Fruit fly (Drosophila melanogaster): ENCODE measurements around the gene Acer.

Acer gene

dm6 chr2L:8553789-8554626 lies 32.3 kb downstream of the Acer start (continued):
- TF ChIP-seq pnt (GFP tag; optimal IDR thresholded peaks at IDR 0.05) (peak; percentile 7), CG17568 (GFP tag; optimal IDR thresholded peaks at IDR 0.05) (no peak), fd102C (GFP tag; optimal IDR thresholded peaks at IDR 0.05) (no peak), CG2116 (GFP tag; optimal IDR thresholded peaks at IDR 0.05) (peak; percentile 8), CG5953 (GFP tag; IDR thresholded peaks at IDR 0.05) (no peak), Bdp1 (GFP tag; optimal IDR thresholded peaks at IDR 0.05) (no peak), CG3407 (GFP tag; optimal IDR thresholded peaks at IDR 0.05) (no peak), C15 (GFP tag; IDR thresholded peaks at IDR 0.05) (no peak), CG6654 (GFP tag; optimal IDR thresholded peaks at IDR 0.05) (no peak), Pdp1 (GFP tag; optimal IDR thresholded peaks at IDR 0.05) (peak; percentile 29 to 49), Rx (GFP tag; IDR thresholded peaks at IDR 0.05) (no peak), CG9609 (GFP tag; optimal IDR thresholded peaks at IDR 0.05) (peak; percentile 28), ham (GFP tag; IDR thresholded peaks at IDR 0.05) (no peak), Eip74EF (GFP tag; optimal IDR thresholded peaks at IDR 0.05) (peak in 1 of 2 experiments; percentile 10), CG16863 (GFP tag; optimal IDR thresholded peaks at IDR 0.05) (peak; percentile 50), CG9932 (GFP tag; IDR thresholded peaks at IDR 0.05) (no peak), schlank (tag; optimal IDR thresholded peaks at IDR 0.05) (no peak), CG2712 (tag; optimal IDR thresholded peaks at IDR 0.05) (peak; percentile 57), CG31224 (GFP tag; IDR thresholded peaks at IDR 0.05) (no peak), crp (GFP tag; optimal IDR thresholded peaks at IDR 0.05) (no peak), chif (GFP tag; optimal IDR thresholded peaks at IDR 0.05) (peak in 1 of 2 experiments; percentile 69), tup (GFP tag; optimal IDR thresholded peaks at IDR 0.05) (no peak), psq (GFP tag; optimal IDR thresholded peaks at IDR 0.05) (no peak), sna (GFP tag; IDR thresholded peaks at IDR 0.05; ENCODE audit: partially characterized antibody) (no peak), abd-A (tag; optimal IDR thresholded peaks at IDR 0.05) (peak; percentile 70), CG6272 (GFP tag; IDR thresholded peaks at IDR 0.05) (no peak), CG5180 (GFP tag; optimal IDR thresholded peaks at IDR 0.05) (no peak), bcd (GFP tag; optimal IDR thresholded peaks at IDR 0.05) (no peak), CkIIα-i1 (GFP tag; IDR thresholded peaks at IDR 0.05) (no peak), Max (GFP tag; optimal IDR thresholded peaks at IDR 0.05) (no peak), CG6854 (GFP tag; optimal IDR thresholded peaks at IDR 0.05) (no peak), Spps (tag; optimal IDR thresholded peaks at IDR 0.05) (no peak), Dp (GFP tag; optimal IDR thresholded peaks at IDR 0.05) (no peak), dpn (GFP tag; optimal IDR thresholded peaks at IDR 0.05) (peak in 1 of 2 experiments; percentile 31), dysf (GFP tag; IDR thresholded peaks at IDR 0.05) (peak; percentile 48; the same call in 1 of the 3 replicates), CG18619 (GFP tag; optimal IDR thresholded peaks at IDR 0.05) (peak; percentile 30), CG32772 (GFP tag; IDR thresholded peaks at IDR 0.05) (no peak), unpg (GFP tag; optimal IDR thresholded peaks at IDR 0.05) (peak; percentile 70), cad (GFP tag; optimal IDR thresholded peaks at IDR 0.05) (no peak), Camta (GFP tag; optimal IDR thresholded peaks at IDR 0.05) (peak; percentile 65), Ets97D (GFP tag; optimal IDR thresholded peaks at IDR 0.05) (no peak), slbo (GFP tag; IDR thresholded peaks at IDR 0.05) (0 out of 2 replicates have a peak, but pooled peaks have one; percentile 11), ap (GFP tag; IDR thresholded peaks at IDR 0.05) (no peak), CG13296 (GFP tag; optimal IDR thresholded peaks at IDR 0.05) (no peak), odd (GFP tag; optimal IDR thresholded peaks at IDR 0.05) (peak; percentile 26), CG6765 (GFP tag; optimal IDR thresholded peaks at IDR 0.05) (no peak), Atf3 (GFP tag; optimal IDR thresholded peaks at IDR 0.05) (no peak), HLH54F (GFP tag; optimal IDR thresholded peaks at IDR 0.05) (peak; percentile 32), slou (GFP tag; optimal IDR thresholded peaks at IDR 0.05) (no peak)
